Worm (Caenorhabditis elegans) whole organism, L1 larva: ENCODE data around the gene ech-3.

Experiments
- alr-1 ChIP-seq: fragments of 200-800 bp; sonication (Bioruptor generic); optimal IDR thresholded peaks from 2 replicates; lab custom pipeline; 2018; ENCODE audit warnings: borderline replicate concordance, mild to moderate bottlenecking, missing genetic modification characterization, missing compliant biosample characterization
- blmp-1 ChIP-seq: fragments of 150-350 bp; optimal IDR thresholded peaks from 2 replicates; lab custom pipeline; 2014; ENCODE audit warnings: missing biosample characterization, missing genetic modification characterization
- egl-13 ChIP-seq: sonication (generic microtip); optimal IDR thresholded peaks from 2 replicates; lab custom pipeline; 2016; ENCODE audit warnings: missing genotype, missing genetic modification reagents, missing genetic modification characterization, missing compliant biosample characterization
- elt-3 ChIP-seq, 6 experiments: fragments of 150-350 bp in 1 of 6; sonication (generic microtip); optimal IDR thresholded peaks; 2 replicates each; lab custom pipeline; 2017 to 2018; ENCODE audit warnings: missing biosample characterization in 6 of 6, missing genetic modification characterization in 6 of 6, inconsistent platforms in 1 of 6
- fkh-10 ChIP-seq: sonication (generic microtip); optimal IDR thresholded peaks from 2 replicates; lab custom pipeline; 2017; ENCODE audit warnings: missing biosample characterization, missing genetic modification reagents, missing genetic modification characterization
- lin-13 ChIP-seq: fragments of 150-350 bp; optimal IDR thresholded peaks from 2 replicates; lab custom pipeline; 2014; ENCODE audit warnings: missing biosample characterization, missing genetic modification reagents, missing genetic modification characterization
- nhr-12 ChIP-seq: sonication (generic microtip); optimal IDR thresholded peaks from 2 replicates; lab custom pipeline; 2017; ENCODE audit warnings: missing biosample characterization, missing genetic modification characterization
- nhr-28 ChIP-seq: fragments of 150-350 bp; optimal IDR thresholded peaks from 2 replicates; lab custom pipeline; 2014; ENCODE audit warnings: missing biosample characterization, missing genetic modification characterization
- nhr-71 ChIP-seq: sonication (generic microtip); optimal IDR thresholded peaks from 2 replicates; lab custom pipeline; 2016; ENCODE audit warnings: mild to moderate bottlenecking, missing genetic modification characterization, moderate library complexity, missing compliant biosample characterization
- rnt-1 ChIP-seq: sonication (generic microtip); optimal IDR thresholded peaks from 2 replicates; lab custom pipeline; 2016; ENCODE audit warnings: mild to moderate bottlenecking, missing genetic modification characterization, moderate library complexity, missing compliant biosample characterization
- sptf-1 ChIP-seq: fragments of 150-350 bp; optimal IDR thresholded peaks from 2 replicates; lab custom pipeline; 2014; ENCODE audit warnings: missing biosample characterization, missing genetic modification characterization
- zag-1 ChIP-seq: fragments of 150-350 bp; optimal IDR thresholded peaks from 2 replicates; lab custom pipeline; 2014; ENCODE audit warnings: missing biosample characterization, missing genetic modification characterization
- ztf-11 ChIP-seq, 2 experiments: sonication (generic microtip); optimal IDR thresholded peaks; 2 replicates each; lab custom pipeline; 2016 to 2017; ENCODE audit warnings: missing genetic modification characterization in 2 of 2, missing biosample characterization in 1 of 2, missing compliant biosample characterization in 1 of 2

ce11 chrV:8043664-8044063 is 21.6 kb downstream of the ech-3 start:
- TF ChIP-seq rnt-1 (tag; lab: Kevin White, UChicago) = no peak
- peak; percentile 92 for TF ChIP-seq blmp-1
- no peak for TF ChIP-seq zag-1 (tag; lab: Kevin White, UChicago)
- no peak for TF ChIP-seq fkh-10 (GFP tag; lab: Kevin White, UChicago)
- TF ChIP-seq lin-13 (GFP tag; lab: Kevin White, UChicago) = no peak
- TF ChIP-seq sptf-1 (tag; lab: Kevin White, UChicago) = no peak
- TF ChIP-seq egl-13 (tag; lab: Kevin White, UChicago) = no peak
- TF ChIP-seq elt-3 (tag; optimal IDR thresholded peaks at IDR 0.05; lab: Kevin White, UChicago) = peak in 2 of 6 experiments; percentile 33 to 36
- TF ChIP-seq ztf-11 (tag; optimal IDR thresholded peaks at IDR 0.05; lab: Kevin White, UChicago) = no peak
- TF ChIP-seq nhr-28 = no peak
- TF ChIP-seq alr-1 = no peak
- TF ChIP-seq nhr-12 = no peak
- peak; percentile 15 for TF ChIP-seq nhr-71
